Worm (Caenorhabditis elegans): ENCODE results near the gene C18H7.4.

C18H7.4 gene

DNA sequence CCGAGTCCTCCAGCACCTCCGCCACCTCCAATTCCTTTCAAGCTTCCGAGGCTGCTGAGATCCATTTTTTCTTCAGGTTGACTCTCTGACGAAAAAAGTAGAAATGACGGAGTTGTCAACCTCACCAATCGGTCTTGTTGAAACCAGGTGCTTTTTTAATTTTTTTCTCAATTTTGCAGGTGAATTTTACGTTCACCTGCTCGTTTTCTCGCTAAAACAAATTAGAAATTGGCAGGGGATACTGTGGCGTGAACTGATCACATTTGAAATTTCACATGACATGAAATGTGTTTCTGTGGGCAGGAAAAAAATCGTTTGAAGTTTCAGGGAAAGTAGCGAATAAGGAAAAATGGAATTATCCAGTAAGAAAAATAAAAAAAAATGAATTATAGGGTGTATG is 747 bp upstream of the C18H7.4 start, which contains the start of gene C18H7.6:
Gene C18H7.6, minus strand, starts transcription at position 104 of the 400 bp plus-strand sequence.
- TF ChIP-seq ztf-28 (GFP tag; IDR thresholded peaks at IDR 0.05) = no peak
- TF ChIP-seq ztf-26 (tag; optimal IDR thresholded peaks at IDR 0.05) = no peak
- TF ChIP-seq ceh-79 (tag; optimal IDR thresholded peaks at IDR 0.05) = no peak

DNA sequence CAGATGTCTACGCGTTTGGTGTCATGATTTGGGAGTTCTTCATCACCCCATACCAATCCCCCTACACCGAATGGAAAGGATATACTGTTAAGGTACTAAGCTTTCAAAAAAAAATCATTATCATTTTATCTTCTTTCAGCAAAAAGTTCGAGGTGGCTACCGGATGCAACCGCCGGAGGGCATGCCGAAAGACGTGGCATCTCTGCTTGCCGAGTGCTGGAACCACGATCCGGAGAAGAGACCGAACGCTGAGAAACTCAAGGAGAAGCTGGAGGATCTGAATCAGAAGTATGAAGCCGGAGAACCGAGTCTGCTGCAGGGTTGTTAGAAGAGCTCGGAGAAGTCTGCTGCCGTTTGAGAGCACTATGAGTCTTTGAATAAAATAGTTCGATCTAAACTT is 1.7 kb downstream of the C18H7.4 start:
- TF ChIP-seq zfh-2 (GFP tag; conservative IDR thresholded peaks at IDR 0.05) (peak; percentile 61; the same call in 1 of the 2 replicates), gei-17 (GFP tag; optimal IDR thresholded peaks at IDR 0.05) (no peak)

DNA sequence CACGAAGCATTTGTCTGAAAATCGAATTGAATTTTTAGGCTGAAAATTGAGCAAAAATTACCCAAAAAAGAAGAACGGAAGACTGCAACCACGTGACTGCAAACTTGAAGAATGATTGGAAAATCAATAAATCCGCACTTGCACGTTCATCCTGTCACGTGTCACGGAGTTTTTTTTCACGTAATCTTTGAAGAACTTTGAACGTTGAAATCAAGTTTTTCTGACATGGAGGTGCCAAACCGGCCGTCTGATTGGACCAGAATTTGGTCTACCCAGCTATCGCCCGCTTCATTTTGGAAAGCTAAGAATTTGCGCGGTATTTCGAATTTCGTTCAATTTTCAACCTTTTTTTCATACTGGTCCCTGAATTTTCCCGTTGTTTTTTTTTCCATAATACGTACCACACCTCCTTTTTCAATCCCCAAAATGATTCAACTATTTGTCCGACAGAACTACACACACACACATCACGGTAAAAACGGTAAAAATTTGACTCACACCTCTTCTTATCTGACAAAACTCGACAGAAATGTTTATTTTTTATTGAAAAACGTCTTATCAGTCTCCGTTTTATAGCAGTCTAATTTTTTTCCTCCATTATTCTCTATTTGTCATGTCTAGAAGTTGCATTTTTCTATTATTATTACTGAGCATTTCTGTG is 3.3 kb downstream of the C18H7.4 start, which contains the start of the genes C18H7.7 and C18H7.11:
Gene C18H7.7, minus strand, starts transcription at position 101 of the 661 bp plus-strand sequence.
Gene C18H7.11, plus strand, starts transcription at position 611 of the 661 bp plus-strand sequence.
- TF ChIP-seq D2030.7 (GFP tag; IDR thresholded peaks at IDR 0.05) (no peak), nhr-80 (tag; optimal IDR thresholded peaks at IDR 0.05) (peak; percentile 21), pha-4 (tag; optimal IDR thresholded peaks at IDR 0.05) (no peak), F33H1.4 (GFP tag; IDR thresholded peaks at IDR 0.05) (no peak), Y53F4B.3 (GFP tag; IDR thresholded peaks at IDR 0.05) (no peak), ama-1 (optimal IDR thresholded peaks at IDR 0.05) (no peak), ama-1 (GFP tag; optimal IDR thresholded peaks at IDR 0.05) (no peak), die-1 (tag; optimal IDR thresholded peaks at IDR 0.05) (no peak)

DNA sequence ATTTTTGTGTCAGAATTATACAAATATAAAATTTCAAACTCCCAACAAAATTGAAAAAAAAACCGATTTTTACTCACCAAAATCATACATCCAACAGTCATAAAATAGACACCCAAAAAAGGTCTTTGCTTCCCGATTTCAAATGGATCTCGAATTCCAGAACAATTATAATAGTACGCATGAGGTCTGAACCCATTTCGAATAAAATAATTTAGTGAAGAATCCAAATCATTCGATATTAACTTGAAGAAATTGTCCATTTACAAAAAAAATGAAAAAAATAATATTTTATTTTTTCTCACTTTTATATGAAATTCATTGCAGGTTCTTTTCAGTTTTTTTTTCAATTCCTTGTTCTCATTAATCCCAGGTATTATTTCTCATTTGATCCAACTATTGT is 8.5 kb downstream of the C18H7.4 start, which contains the start of gene srt-59:
Gene srt-59, minus strand, starts transcription at position 101 of the 400 bp plus-strand sequence.
- TF ChIP-seq nhr-120 (GFP tag; IDR thresholded peaks at IDR 0.05) (no peak), ztf-25 (GFP tag; IDR thresholded peaks at IDR 0.05) (no peak), F57C9.4 (tag; optimal IDR thresholded peaks at IDR 0.05) (no peak), F37B4.10 (GFP tag; IDR thresholded peaks at IDR 0.05) (no peak), tlf-1 (GFP tag; optimal IDR thresholded peaks at IDR 0.05) (no peak), nfyb-1 (GFP tag; IDR thresholded peaks at IDR 0.05) (no peak), T26A5.8 (tag; optimal IDR thresholded peaks at IDR 0.05) (no peak), athp-1 (tag; optimal IDR thresholded peaks at IDR 0.05) (no peak), sea-2 (GFP tag; IDR thresholded peaks at IDR 0.05) (no peak), dpff-1 (tag; optimal IDR thresholded peaks at IDR 0.05) (no peak), F57A8.1 (GFP tag; optimal IDR thresholded peaks at IDR 0.05) (no peak), K11D2.4 (GFP tag; IDR thresholded peaks at IDR 0.05) (no peak), ets-4 (GFP tag; optimal IDR thresholded peaks at IDR 0.05) (no peak), cebp-1 (GFP tag; IDR thresholded peaks at IDR 0.05) (no peak), cebp-1 (tag; optimal IDR thresholded peaks at IDR 0.05) (no peak)

DNA sequence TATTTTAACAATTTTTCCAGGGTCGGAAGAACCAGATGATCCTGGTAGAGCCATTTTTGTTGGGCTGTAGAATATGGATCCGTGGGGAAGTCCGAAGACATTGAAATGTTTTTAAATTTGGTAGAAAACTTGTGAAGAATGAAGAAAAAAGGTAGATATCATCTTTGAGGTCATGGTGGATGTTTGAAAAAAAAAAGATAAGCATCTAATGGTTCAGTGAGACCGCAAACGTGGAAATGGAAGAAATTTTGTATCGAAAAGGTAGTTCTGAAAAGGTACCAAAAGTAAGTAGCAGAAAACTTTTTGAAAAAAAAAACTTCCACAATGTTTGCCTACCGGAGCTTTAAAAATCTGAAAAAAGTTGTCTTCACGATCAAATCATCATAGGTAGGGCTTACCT is 10.4 kb downstream of the C18H7.4 start, which contains the start of gene prmt-4:
Gene prmt-4, minus strand, starts transcription at position 101 of the 400 bp plus-strand sequence.
- TF ChIP-seq lsl-1 (GFP tag; optimal IDR thresholded peaks at IDR 0.05) (no peak), hlh-26 (GFP tag; conservative IDR thresholded peaks at IDR 0.05) (no peak), Y95B8A.8 (GFP tag; IDR thresholded peaks at IDR 0.05) (no peak), nfya-2 (GFP tag; IDR thresholded peaks at IDR 0.05) (no peak), attf-6 (GFP tag; IDR thresholded peaks at IDR 0.05) (no peak), nfya-1 (tag; optimal IDR thresholded peaks at IDR 0.05; ENCODE audit: borderline replicate concordance, insufficient read depth) (no peak)
